Worm (Caenorhabditis elegans) whole organism, midembryonic: ENCODE measurements around the gene nas-17.

Experiments
- cog-1 ChIP-seq: sonication (generic microtip); optimal IDR thresholded peaks from 2 replicates; lab custom pipeline; 2016; ENCODE audit warnings: missing genetic modification characterization, missing compliant biosample characterization
- flt-1 ChIP-seq: fragments of 200-800 bp; sonication (Bioruptor generic); IDR thresholded peaks from 2 replicates; pipeline ENCODE4 v1.3.6; 2022; ENCODE audit warnings: missing genetic modification characterization, missing compliant biosample characterization
- med-1 ChIP-seq: sonication (generic microtip); optimal IDR thresholded peaks from 2 replicates; lab custom pipeline; 2017; ENCODE audit warnings: missing genetic modification characterization, mild to moderate bottlenecking, missing compliant biosample characterization, antibody characterized with exemption, missing genetic modification reagents; ENCODE audit not compliant: insufficient read depth
- ref-1 ChIP-seq: fragments of 200-800 bp; sonication (Bioruptor generic); conservative IDR thresholded peaks from 2 replicates; pipeline ENCODE4 v1.3.6; 2022; ENCODE audit warnings: missing genetic modification reagents, missing genetic modification characterization, missing compliant biosample characterization
- tab-1 ChIP-seq: fragments of 200-800 bp; sonication (Bioruptor generic); IDR thresholded peaks from 2 replicates; pipeline ENCODE4 v1.3.6; 2022; ENCODE audit warnings: missing genetic modification characterization, missing compliant biosample characterization

ce11 chrV:11390394-11390793 lies 8.3 kb upstream of the nas-17 start, which contains the start of the genes K03B8.11 and K03B8.14:
- no peak for TF ChIP-seq flt-1
- no peak for TF ChIP-seq tab-1 (GFP tag; lab: Robert Waterston, UW)
- no peak for TF ChIP-seq ref-1 (GFP tag; lab: Robert Waterston, UW)
- no peak for TF ChIP-seq med-1
- no peak for TF ChIP-seq cog-1 (tag; lab: Kevin White, UChicago)
